Fruit fly (Drosophila melanogaster): ENCODE results near the gene hzg.

hzg gene

DNA sequence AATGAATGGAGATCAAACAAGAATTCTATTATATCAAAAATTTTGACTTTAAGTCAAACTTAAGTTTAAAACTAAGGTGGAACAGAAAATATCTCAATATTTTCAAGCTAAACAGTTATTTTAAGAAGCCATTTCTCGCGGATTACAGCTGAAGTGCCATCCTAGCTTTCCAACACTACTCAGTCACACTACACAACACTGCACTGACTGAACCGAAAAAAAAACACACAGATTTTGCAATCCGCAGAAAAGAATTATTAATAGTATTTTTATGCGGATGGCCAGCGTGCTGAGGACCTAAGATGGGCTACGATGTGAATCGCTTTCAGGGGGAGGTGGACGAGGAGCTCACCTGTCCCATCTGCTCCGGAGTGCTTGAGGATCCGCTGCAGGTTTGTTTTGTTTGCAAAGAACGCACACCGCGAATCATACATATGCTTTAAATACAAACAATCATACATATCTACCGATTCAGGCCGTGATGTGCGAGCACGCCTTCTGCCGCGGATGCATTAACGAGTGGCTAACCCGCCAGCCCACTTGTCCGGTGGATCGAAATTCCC lies 48.0 kb downstream of the hzg start, which contains the start of gene elgi (continued):
- peak; percentile 58 for TF ChIP-seq sug (tag; optimal IDR thresholded peaks at IDR 0.05)
- peak; percentile 39 for TF ChIP-seq Sry-δ (GFP tag; optimal IDR thresholded peaks at IDR 0.05)
- peak; percentile 24 for TF ChIP-seq CG30020 (tag; optimal IDR thresholded peaks at IDR 0.05)
- no peak for TF ChIP-seq ewg (GFP tag; optimal IDR thresholded peaks at IDR 0.05)
- TF ChIP-seq corto (GFP tag; optimal IDR thresholded peaks at IDR 0.05) = peak; percentile 1
- TF ChIP-seq CG4707 (GFP tag; optimal IDR thresholded peaks at IDR 0.05) = no peak
- TF ChIP-seq ranshi (GFP tag; IDR thresholded peaks at IDR 0.05) = peak; percentile 26; the same call in 1 of the 2 replicates
- TF ChIP-seq CG11398 (GFP tag; optimal IDR thresholded peaks at IDR 0.05) = peak; percentile 39
- TF ChIP-seq CTCF (GFP tag; optimal IDR thresholded peaks at IDR 0.05) = no peak
- TF ChIP-seq Ets97D (GFP tag; optimal IDR thresholded peaks at IDR 0.05) = peak; percentile 53
- peak; percentile 72 for TF ChIP-seq MESR4 (GFP tag; optimal IDR thresholded peaks at IDR 0.05)
- no peak for TF ChIP-seq hb (GFP tag; IDR thresholded peaks at IDR 0.05; ENCODE audit: partially characterized antibody)
- no peak for TF ChIP-seq Eip74EF (GFP tag; optimal IDR thresholded peaks at IDR 0.05)
- TF ChIP-seq hbn (GFP tag; IDR thresholded peaks at IDR 0.05; ENCODE audit: partially characterized antibody) = no peak
- TF ChIP-seq NfI (GFP tag; optimal IDR thresholded peaks at IDR 0.05) = peak; percentile 68
- TF ChIP-seq Spps (tag; optimal IDR thresholded peaks at IDR 0.05) = no peak
- peak; percentile 72 for TF ChIP-seq HmgZ (tag; optimal IDR thresholded peaks at IDR 0.05)
- 0 out of 2 replicates have a peak, but pooled peaks have one; percentile 17 for TF ChIP-seq CG32767 (GFP tag; IDR thresholded peaks at IDR 0.05)
- TF ChIP-seq Nf-YC (tag; optimal IDR thresholded peaks at IDR 0.05) = no peak
- TF ChIP-seq CG8924 (tag; optimal IDR thresholded peaks at IDR 0.05) = peak; percentile 4
- peak; percentile 85 for TF ChIP-seq CG2120 (GFP tag; optimal IDR thresholded peaks at IDR 0.05)
- TF ChIP-seq CG17361 (GFP tag; IDR thresholded peaks at IDR 0.05) = no peak; the same call in 2 of the 3 replicates
- no peak for TF ChIP-seq zf30C (GFP tag; optimal IDR thresholded peaks at IDR 0.05)
- no peak for TF ChIP-seq CG14050 (GFP tag; IDR thresholded peaks at IDR 0.05)
- no peak for TF ChIP-seq fd96Cb (tag; optimal IDR thresholded peaks at IDR 0.05)
- TF ChIP-seq CG12769 (tag; optimal IDR thresholded peaks at IDR 0.05) = peak; percentile 58
- peak; percentile 65 for TF ChIP-seq Bteb2 (GFP tag; optimal IDR thresholded peaks at IDR 0.05)
- no peak for TF ChIP-seq sim (GFP tag; IDR thresholded peaks at IDR 0.05)
- peak; percentile 59 for TF ChIP-seq oc (tag; optimal IDR thresholded peaks at IDR 0.05)
- TF ChIP-seq Hr51 (GFP tag; optimal IDR thresholded peaks at IDR 0.05) = peak in 1 of 2 experiments; percentile 61
- TF ChIP-seq nom (GFP tag; optimal IDR thresholded peaks at IDR 0.05) = peak; percentile 31
- peak; percentile 86 for TF ChIP-seq YL-1 (GFP tag; optimal IDR thresholded peaks at IDR 0.05)
- no peak for TF ChIP-seq p53 (GFP tag; optimal IDR thresholded peaks at IDR 0.05)
- no peak for TF ChIP-seq tap (tag; optimal IDR thresholded peaks at IDR 0.05)
- TF ChIP-seq cad (GFP tag; optimal IDR thresholded peaks at IDR 0.05) = no peak
- TF ChIP-seq Pdp1 (GFP tag; optimal IDR thresholded peaks at IDR 0.05) = peak; percentile 48 to 55
- peak; percentile 57 for TF ChIP-seq CG9817 (tag; optimal IDR thresholded peaks at IDR 0.05)
- peak; percentile 30 for TF ChIP-seq HHEX (GFP tag; optimal IDR thresholded peaks at IDR 0.05)
- peak; percentile 12 for TF ChIP-seq zen (tag; optimal IDR thresholded peaks at IDR 0.05)
- TF ChIP-seq slbo (GFP tag; IDR thresholded peaks at IDR 0.05) = peak; percentile 90
- TF ChIP-seq CG33213 (GFP tag; optimal IDR thresholded peaks at IDR 0.05) = peak; percentile 51
- no peak for TF ChIP-seq Bgb (GFP tag; IDR thresholded peaks at IDR 0.05; ENCODE audit: partially characterized antibody)
- peak; percentile 57 for TF ChIP-seq Hmr (GFP tag; optimal IDR thresholded peaks at IDR 0.05)
- TF ChIP-seq BtbVII (GFP tag; optimal IDR thresholded peaks at IDR 0.05) = no peak
- TF ChIP-seq slp2 (GFP tag; optimal IDR thresholded peaks at IDR 0.05) = no peak
- TF ChIP-seq Med (GFP tag) = peak; percentile 94
- TF ChIP-seq ttk (GFP tag; IDR thresholded peaks at IDR 0.05) = no peak
- TF ChIP-seq Hand (GFP tag; optimal IDR thresholded peaks at IDR 0.05) = no peak
- TF ChIP-seq CG1529 (GFP tag; optimal IDR thresholded peaks at IDR 0.05) = peak; percentile 6
- no peak for TF ChIP-seq ftz-f1 (GFP tag; optimal IDR thresholded peaks at IDR 0.05)
